Worm (Caenorhabditis elegans) whole organism, young adult: ENCODE measurements around the gene pals-16.

Source experiments
- D2030.7 ChIP-seq: fragments of 200-800 bp; sonication (Bioruptor generic); IDR thresholded peaks from 2 replicates; pipeline ENCODE4 v1.3.6; 2022; ENCODE audit warnings: missing genetic modification reagents, missing genetic modification characterization, missing compliant biosample characterization
- F22D6.2 ChIP-seq: sonication (generic microtip); optimal IDR thresholded peaks from 2 replicates; lab custom pipeline; 2016; ENCODE audit warnings: mild to moderate bottlenecking, missing genetic modification characterization, missing compliant biosample characterization
- ama-1 ChIP-seq, 3 experiments: fragments of 150-350 bp in 1 of 3; sonication (generic microtip) in 2 of 3; optimal IDR thresholded peaks; 2 replicates each; lab custom pipeline; 2014 to 2018; ENCODE audit warnings: missing biosample characterization in 2 of 3, missing genetic modification characterization in 2 of 3, missing genetic modification reagents in 2 of 3
- bed-2 ChIP-seq: fragments of 200-800 bp; sonication (Bioruptor generic); IDR thresholded peaks from 2 replicates; pipeline ENCODE4 v1.3.6; 2022; ENCODE audit warnings: missing genetic modification reagents, missing genetic modification characterization, missing compliant biosample characterization
- cebp-1 ChIP-seq, 2 experiments: fragments of 200-800 bp in 1 of 2; sonication (Bioruptor generic) in 1 of 2; sonication (generic microtip) in 1 of 2; IDR thresholded peaks in 1 of 2; optimal IDR thresholded peaks in 1 of 2; 2 replicates each; pipeline versions ENCODE4 v1.3.6 to Lab custom; 2017 to 2022; ENCODE audit warnings: missing compliant biosample characterization in 2 of 2, missing genetic modification characterization in 2 of 2, mild to moderate bottlenecking in 1 of 2, missing genetic modification reagents in 1 of 2, moderate library complexity in 1 of 2
- ceh-27 ChIP-seq: fragments of 200-800 bp; sonication (Bioruptor generic); optimal IDR thresholded peaks from 2 replicates; lab custom pipeline; 2018; ENCODE audit warnings: mild to moderate bottlenecking, missing genetic modification characterization, moderate library complexity, missing compliant biosample characterization
- ceh-40 ChIP-seq: fragments of 200-800 bp; sonication (Bioruptor generic); IDR thresholded peaks from 2 replicates; pipeline ENCODE4 v1.3.6; 2022; ENCODE audit warnings: missing genetic modification characterization, missing compliant biosample characterization
- ceh-79 ChIP-seq: sonication (generic microtip); optimal IDR thresholded peaks from 2 replicates; lab custom pipeline; 2017; ENCODE audit warnings: mild to moderate bottlenecking, missing genetic modification characterization, missing compliant biosample characterization
- chd-7 ChIP-seq: sonication (generic microtip); optimal IDR thresholded peaks from 2 replicates; lab custom pipeline; 2016; ENCODE audit warnings: mild to moderate bottlenecking, missing genetic modification characterization, moderate library complexity, missing compliant biosample characterization
- efl-1 ChIP-seq: fragments of 150-350 bp; optimal IDR thresholded peaks from 2 replicates; lab custom pipeline; 2014; ENCODE audit warnings: missing biosample characterization, missing genetic modification reagents, missing genetic modification characterization
- egrh-3 ChIP-seq: fragments of 200-800 bp; sonication (Bioruptor generic); IDR thresholded peaks from 2 replicates; pipeline ENCODE4 v1.3.6; 2022; ENCODE audit warnings: missing genetic modification reagents, missing genetic modification characterization, missing compliant biosample characterization
- hlh-26 ChIP-seq: fragments of 200-800 bp; sonication (Bioruptor generic); conservative IDR thresholded peaks from 2 replicates; pipeline ENCODE4 v1.3.6; 2022; ENCODE audit warnings: missing genetic modification reagents, missing genetic modification characterization, missing compliant biosample characterization
- hmg-1.2 ChIP-seq: fragments of 200-800 bp; sonication (Bioruptor generic); IDR thresholded peaks from 2 replicates; pipeline ENCODE4 v1.3.6; 2022; ENCODE audit warnings: missing genetic modification reagents, missing genetic modification characterization, missing compliant biosample characterization
- hrde-1 ChIP-seq: sonication (generic microtip); optimal IDR thresholded peaks from 2 replicates; lab custom pipeline; 2016; ENCODE audit warnings: missing genetic modification characterization, mild to moderate bottlenecking, missing compliant biosample characterization, moderate library complexity, missing genotype, missing genetic modification reagents, borderline replicate concordance
- lin-54 ChIP-seq: fragments of 200-800 bp; sonication (Bioruptor generic); optimal IDR thresholded peaks from 2 replicates; lab custom pipeline; 2018; ENCODE audit warnings: mild to moderate bottlenecking, missing genetic modification characterization, missing compliant biosample characterization
- lsl-1 ChIP-seq: fragments of 200-800 bp; sonication (Bioruptor generic); optimal IDR thresholded peaks from 2 replicates; lab custom pipeline; 2018; ENCODE audit warnings: mild to moderate bottlenecking, missing genetic modification characterization, moderate library complexity, missing compliant biosample characterization
- madf-6 ChIP-seq: fragments of 200-800 bp; sonication (Bioruptor generic); IDR thresholded peaks from 2 replicates; pipeline ENCODE4 v1.3.6; 2022; ENCODE audit warnings: missing genetic modification reagents, missing genetic modification characterization, missing compliant biosample characterization
- mcd-1 ChIP-seq: fragments of 200-800 bp; sonication (Bioruptor generic); IDR thresholded peaks from 2 replicates; pipeline ENCODE4 v1.3.6; 2022; ENCODE audit warnings: missing genetic modification reagents, missing genetic modification characterization, missing compliant biosample characterization
- mxl-1 ChIP-seq: sonication (generic microtip); optimal IDR thresholded peaks from 2 replicates; lab custom pipeline; 2016; ENCODE audit warnings: missing genetic modification characterization, missing compliant biosample characterization
- nfya-1 ChIP-seq: sonication (generic microtip); optimal IDR thresholded peaks from 2 replicates; lab custom pipeline; 2017; ENCODE audit warnings: antibody characterized with exemption, missing compliant biosample characterization, missing genetic modification characterization, borderline replicate concordance; ENCODE audit not compliant: insufficient read depth
- nfyb-1 ChIP-seq: fragments of 200-800 bp; sonication (Bioruptor generic); IDR thresholded peaks from 2 replicates; pipeline ENCODE4 v1.3.6; 2022; ENCODE audit warnings: missing genetic modification reagents, missing genetic modification characterization, missing compliant biosample characterization
- repo-1 ChIP-seq: sonication (generic microtip); optimal IDR thresholded peaks from 2 replicates; lab custom pipeline; 2017; ENCODE audit warnings: mild to moderate bottlenecking, missing genetic modification characterization, missing compliant biosample characterization
- snpc-1.1 ChIP-seq: sonication (generic microtip); optimal IDR thresholded peaks from 2 replicates; lab custom pipeline; 2017; ENCODE audit warnings: missing genetic modification characterization, mild to moderate bottlenecking, missing compliant biosample characterization, antibody characterized with exemption, moderate library complexity, missing genotype, missing genetic modification reagents; ENCODE audit not compliant: insufficient read depth
- unc-130 ChIP-seq: sonication (generic microtip); optimal IDR thresholded peaks from 2 replicates; lab custom pipeline; 2016; ENCODE audit warnings: missing genetic modification reagents, missing genetic modification characterization, missing compliant biosample characterization
- zim-3 ChIP-seq: sonication (generic microtip); optimal IDR thresholded peaks from 2 replicates; lab custom pipeline; 2017; ENCODE audit warnings: mild to moderate bottlenecking, missing genetic modification characterization, moderate library complexity, missing compliant biosample characterization
- ztf-25 ChIP-seq: fragments of 200-800 bp; sonication (Bioruptor generic); IDR thresholded peaks from 2 replicates; pipeline ENCODE4 v1.3.6; 2022; ENCODE audit warnings: missing genetic modification reagents, missing genetic modification characterization, missing compliant biosample characterization

The pals-16 gene

ce11 chrIII:1424305-1424704, 24.5 kb downstream of the pals-16 start (continued):
- TF ChIP-seq madf-6 (GFP tag; lab: Robert Waterston, UW) (peak; percentile 64; the same call in 1 of the 2 replicates), ceh-40 (GFP tag; lab: Robert Waterston, UW) (no peak)
- TF ChIP-seq, all 124 proteins: peak for 75

- TF ChIP-seq ceh-79 (tag; lab: Kevin White, UChicago) (no peak), bed-2 (GFP tag; lab: Robert Waterston, UW) (no peak), lsl-1 (GFP tag; lab: Kevin White, UChicago) (peak; percentile 64), zim-3 (tag; lab: Kevin White, UChicago) (no peak), nfya-1 (tag; lab: Kevin White, UChicago) (no peak)
These were observed 27.4 kb downstream of the pals-16 start, which contains the start of gene lelo-2 for ce11 chrIII:1427126-1427525. Gene lelo-2, minus strand, starts transcription at chrIII:1427226.

ce11 chrIII:1428448-1428847, 28.7 kb downstream of the pals-16 start:
- peak; percentile 61 for TF ChIP-seq mcd-1 (GFP tag; lab: Robert Waterston, UW)
- 0 out of 2 replicates have a peak, but pooled peaks have one; percentile 19 for TF ChIP-seq D2030.7 (GFP tag; lab: Robert Waterston, UW)
- peak; percentile 14 for TF ChIP-seq efl-1
- TF ChIP-seq nfyb-1 (GFP tag; lab: Robert Waterston, UW): no peak
- peak; percentile 72 for TF ChIP-seq lin-54 (GFP tag; lab: Kevin White, UChicago)
- no peak for TF ChIP-seq repo-1 (tag; lab: Kevin White, UChicago)

ce11 chrIII:1429275-1429674, 29.5 kb downstream of the pals-16 start:
- TF ChIP-seq mcd-1 (GFP tag; lab: Robert Waterston, UW) (peak; percentile 81), chd-7 (tag; lab: Kevin White, UChicago) (no peak), F22D6.2 (tag; lab: Kevin White, UChicago) (no peak), lsl-1 (GFP tag; lab: Kevin White, UChicago) (peak; percentile 9), efl-1 (peak; percentile 45), cebp-1 (GFP tag; IDR thresholded peaks at IDR 0.05; lab: Robert Waterston, UW) (no peak), cebp-1 (tag; optimal IDR thresholded peaks at IDR 0.05; lab: Kevin White, UChicago) (no peak), lin-54 (GFP tag; lab: Kevin White, UChicago) (peak; percentile 82), hrde-1 (tag; lab: Kevin White, UChicago) (no peak)

ce11 chrIII:1429920-1430437, 30.2 kb downstream of the pals-16 start:
- TF ChIP-seq ama-1 (optimal IDR thresholded peaks at IDR 0.05; lab: Kevin White, UChicago): no peak
- no peak for TF ChIP-seq ama-1 (GFP tag; optimal IDR thresholded peaks at IDR 0.05; lab: Kevin White, UChicago)
- peak; percentile 94 for TF ChIP-seq hmg-1.2 (GFP tag; lab: Robert Waterston, UW)
- TF ChIP-seq snpc-1.1 (tag; lab: Kevin White, UChicago): no peak
- TF ChIP-seq ceh-27: no peak

ce11 chrIII:1436738-1437137, 37.0 kb downstream of the pals-16 start:
- TF ChIP-seq ztf-25 (GFP tag; lab: Robert Waterston, UW): no peak
- no peak for TF ChIP-seq mxl-1 (tag; lab: Kevin White, UChicago)
- no peak for TF ChIP-seq ceh-40 (GFP tag; lab: Robert Waterston, UW)
- TF ChIP-seq hlh-26 (GFP tag; lab: Robert Waterston, UW): no peak
- peak; percentile 88 for TF ChIP-seq nfyb-1 (GFP tag; lab: Robert Waterston, UW)
- TF ChIP-seq egrh-3 (GFP tag; lab: Robert Waterston, UW): peak; percentile 61; the same call in 1 of the 2 replicates
- peak; percentile 42; the same call in 1 of the 2 replicates for TF ChIP-seq mcd-1 (GFP tag; lab: Robert Waterston, UW)
- peak; percentile 93 for TF ChIP-seq hmg-1.2 (GFP tag; lab: Robert Waterston, UW)
- no peak for TF ChIP-seq unc-130 (GFP tag; lab: Kevin White, UChicago)
- no peak for TF ChIP-seq ama-1 (optimal IDR thresholded peaks at IDR 0.05; lab: Kevin White, UChicago)
- no peak for TF ChIP-seq ama-1 (GFP tag; optimal IDR thresholded peaks at IDR 0.05; lab: Kevin White, UChicago)
